Worm (Caenorhabditis elegans) whole organism, midembryonic: Measurements from ENCODE around the gene E02H4.5.

Source experiments
- T22C8.4 ChIP-seq: fragments of 200-800 bp; sonication (Bioruptor generic); IDR thresholded peaks from 2 replicates; pipeline ENCODE4 v1.3.6; 2022; ENCODE audit warnings: missing genetic modification characterization, missing compliant biosample characterization
- cog-1 ChIP-seq: sonication (generic microtip); optimal IDR thresholded peaks from 2 replicates; lab custom pipeline; 2016; ENCODE audit warnings: missing genetic modification characterization, missing compliant biosample characterization
- flt-1 ChIP-seq: fragments of 200-800 bp; sonication (Bioruptor generic); IDR thresholded peaks from 2 replicates; pipeline ENCODE4 v1.3.6; 2022; ENCODE audit warnings: missing genetic modification characterization, missing compliant biosample characterization
- ref-1 ChIP-seq: fragments of 200-800 bp; sonication (Bioruptor generic); conservative IDR thresholded peaks from 2 replicates; pipeline ENCODE4 v1.3.6; 2022; ENCODE audit warnings: missing genetic modification reagents, missing genetic modification characterization, missing compliant biosample characterization

DNA sequence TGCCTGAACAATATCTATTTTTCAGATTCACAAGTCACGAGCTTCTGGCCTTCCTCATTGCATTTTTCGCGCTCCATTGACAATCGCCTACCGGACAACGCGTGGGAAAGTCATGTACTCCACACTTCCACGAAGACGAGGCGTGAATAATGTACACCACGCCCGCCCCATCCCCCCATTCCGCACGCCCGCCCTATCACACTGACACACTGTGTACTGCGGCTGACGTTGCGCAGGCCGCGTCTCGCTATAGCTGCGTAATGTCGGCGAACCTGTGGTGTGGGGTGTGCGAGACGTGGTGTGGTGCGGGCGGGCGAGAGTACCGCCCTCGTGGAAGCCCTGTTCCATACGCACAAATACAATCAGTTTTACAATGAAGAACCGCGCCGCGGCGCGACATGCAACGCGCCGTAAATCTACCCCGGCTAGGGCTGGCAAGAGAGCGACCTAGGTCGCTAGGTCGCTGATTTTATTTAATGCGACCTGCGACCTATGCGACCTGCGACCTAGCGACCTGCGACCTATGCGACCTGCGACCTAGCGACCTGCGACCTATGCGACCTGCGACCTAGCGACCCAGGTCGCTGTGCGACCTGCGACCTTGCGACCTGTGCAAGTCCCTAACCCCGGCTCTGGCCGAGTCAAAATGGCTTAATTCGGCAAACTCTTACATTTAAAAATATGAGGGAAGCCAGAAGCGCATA lies 18.7 kb downstream of the E02H4.5 start:
- TF ChIP-seq cog-1 (no peak), ref-1 (no peak), T22C8.4 (GFP tag; lab: Robert Waterston, UW) (no peak), flt-1 (GFP tag; lab: Robert Waterston, UW) (no peak)
